Worm (Caenorhabditis elegans) whole organism, L2 larva: ENCODE measurements around the gene nhr-55.

ENCODE experiments used
- R02D3.7 ChIP-seq: fragments of 150-350 bp; optimal IDR thresholded peaks from 2 replicates; lab custom pipeline; 2014; ENCODE audit warnings: missing biosample characterization, missing genetic modification characterization
- aly-2 ChIP-seq: fragments of 150-350 bp; optimal IDR thresholded peaks from 2 replicates; lab custom pipeline; 2014; ENCODE audit warnings: missing biosample characterization, missing genetic modification characterization
- ama-1 ChIP-seq: fragments of 150-350 bp; optimal IDR thresholded peaks from 2 replicates; lab custom pipeline; 2018; ENCODE audit warnings: inconsistent platforms
- ceh-82 ChIP-seq: fragments of 150-350 bp; optimal IDR thresholded peaks from 2 replicates; lab custom pipeline; 2014; ENCODE audit warnings: missing biosample characterization, missing genetic modification characterization
- mab-5 ChIP-seq: fragments of 150-350 bp; optimal IDR thresholded peaks from 2 replicates; lab custom pipeline; 2014; ENCODE audit warnings: missing biosample characterization, missing genetic modification characterization
- nhr-11 ChIP-seq: fragments of 150-350 bp; optimal IDR thresholded peaks from 2 replicates; lab custom pipeline; 2014; ENCODE audit warnings: missing biosample characterization, missing genetic modification characterization
- nhr-77 ChIP-seq: fragments of 150-350 bp; optimal IDR thresholded peaks from 2 replicates; lab custom pipeline; 2014; ENCODE audit warnings: missing biosample characterization, missing genetic modification characterization
- zag-1 ChIP-seq: fragments of 150-350 bp; optimal IDR thresholded peaks from 2 replicates; lab custom pipeline; 2014; ENCODE audit warnings: missing biosample characterization, missing genetic modification characterization

DNA sequence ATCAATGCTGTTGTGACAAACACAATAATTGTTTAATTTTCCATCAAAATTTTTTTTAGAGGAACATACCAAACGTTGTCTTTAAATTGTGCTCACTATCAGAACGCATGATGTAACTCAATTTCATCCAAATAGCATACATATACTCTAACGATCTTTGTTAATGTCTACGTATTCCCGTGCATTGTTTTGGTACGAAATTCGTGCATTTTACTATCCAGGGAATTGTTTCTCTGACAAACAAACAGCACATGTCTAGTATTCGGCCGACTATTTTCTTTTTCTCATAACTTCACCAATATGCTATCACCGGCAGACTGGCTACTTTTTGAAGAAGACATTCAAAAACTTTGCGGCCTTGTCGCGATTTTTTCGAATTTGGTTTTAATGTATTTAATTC is 13.5 kb downstream of the nhr-55 start, which contains the start of gene str-196:
- TF ChIP-seq mab-5 (tag; lab: Kevin White, UChicago) (no peak), nhr-11 (no peak), ceh-82 (no peak), zag-1 (tag; lab: Kevin White, UChicago) (no peak), nhr-77 (tag; lab: Kevin White, UChicago) (no peak), ama-1 (lab: Kevin White, UChicago) (no peak), aly-2 (tag; lab: Kevin White, UChicago) (no peak), R02D3.7 (tag; lab: Kevin White, UChicago) (no peak)
